Fruit fly (Drosophila melanogaster) whole organism, embryonic: Measurements from ENCODE around the gene arg.
A peak's percentile ranks its signal among the peaks of the same experiment; 100 is the strongest.

Experiments
- Atf6 ChIP-seq: fragments of 200-800 bp; sonication (Bioruptor generic); IDR thresholded peaks from 2 replicates; pipeline ENCODE4 v1.3.6; 2022; ENCODE audit warnings: missing biosample characterization, missing genetic modification characterization
- Awh ChIP-seq: fragments of 200-800 bp; sonication (Bioruptor generic); IDR thresholded peaks from 2 replicates; pipeline ENCODE4, ENCODE4 v1.3.6; 2022; ENCODE audit warnings: missing biosample characterization, missing genetic modification characterization
- CG1024 ChIP-seq: fragments of 200-800 bp; sonication (Bioruptor generic); IDR thresholded peaks from 2 replicates; pipeline ENCODE4 v1.3.6; 2022; ENCODE audit warnings: missing biosample characterization, missing genetic modification characterization
- CG10431 ChIP-seq: fragments of 200-800 bp; sonication (Bioruptor generic); optimal IDR thresholded peaks from 3 replicates; lab custom pipeline; 2018; ENCODE audit warnings: missing biosample characterization, mild to moderate bottlenecking, missing genetic modification characterization
- CG1233 ChIP-seq: fragments of 200-800 bp; sonication (Bioruptor generic); optimal IDR thresholded peaks from 4 replicates; lab custom pipeline; 2018; ENCODE audit warnings: missing biosample characterization, mild to moderate bottlenecking, missing genetic modification characterization
- CG14667 ChIP-seq: fragments of 200-800 bp; sonication (Bioruptor generic); IDR thresholded peaks from 2 replicates; pipeline ENCODE4 v1.3.6; 2022; ENCODE audit warnings: missing biosample characterization, missing genetic modification characterization
- CG2875 ChIP-seq: fragments of 200-800 bp; sonication (Bioruptor generic); optimal IDR thresholded peaks from 2 replicates; lab custom pipeline; 2017; ENCODE audit warnings: missing biosample characterization, mild to moderate bottlenecking, missing genetic modification characterization, missing genetic modification reagents
- CG30020 ChIP-seq: fragments of 200-800 bp; optimal IDR thresholded peaks from 2 replicates; lab custom pipeline; 2019; ENCODE audit warnings: missing biosample characterization, mild to moderate bottlenecking, missing genetic modification characterization, moderate library complexity
- CG30403 ChIP-seq: fragments of 200-800 bp; sonication (Bioruptor generic); optimal IDR thresholded peaks from 3 replicates; lab custom pipeline; 2016; ENCODE audit warnings: missing biosample characterization, missing genetic modification characterization
- CG3163 ChIP-seq: fragments of 200-800 bp; sonication (Bioruptor generic); optimal IDR thresholded peaks from 3 replicates; lab custom pipeline; 2016; ENCODE audit warnings: missing biosample characterization, missing genetic modification characterization
- CG3281 ChIP-seq: fragments of 200-800 bp; sonication (Bioruptor generic); optimal IDR thresholded peaks from 3 replicates; lab custom pipeline; 2017; ENCODE audit warnings: missing biosample characterization, mild to moderate bottlenecking, missing genetic modification characterization
- CG34376 ChIP-seq: fragments of 200-800 bp; sonication (Bioruptor generic); optimal IDR thresholded peaks from 2 replicates; lab custom pipeline; 2018; ENCODE audit warnings: missing biosample characterization, mild to moderate bottlenecking, missing genetic modification characterization
- CG7786 ChIP-seq: fragments of 200-800 bp; sonication (Bioruptor generic); optimal IDR thresholded peaks from 2 replicates; lab custom pipeline; 2016; ENCODE audit warnings: missing biosample characterization, missing genetic modification characterization
- CG7987 ChIP-seq: fragments of 200-800 bp; sonication (Bioruptor generic); optimal IDR thresholded peaks from 2 replicates; lab custom pipeline; 2018; ENCODE audit warnings: missing biosample characterization, mild to moderate bottlenecking, missing genetic modification characterization, moderate library complexity
- CG8478 ChIP-seq: fragments of >200 bp; optimal IDR thresholded peaks from 2 replicates; lab custom pipeline; 2018
- CG9932 ChIP-seq: fragments of 200-800 bp; sonication (Bioruptor generic); IDR thresholded peaks from 2 replicates; pipeline ENCODE4 v1.3.6; 2022; ENCODE audit warnings: missing biosample characterization, missing genetic modification characterization
- CHES-1-like ChIP-seq: fragments of 200-800 bp; sonication (Bioruptor generic); optimal IDR thresholded peaks from 2 replicates; lab custom pipeline; 2016; ENCODE audit warnings: missing biosample characterization, missing genetic modification characterization
- Camta ChIP-seq: fragments of 200-800 bp; sonication (Bioruptor generic); optimal IDR thresholded peaks from 2 replicates; lab custom pipeline; 2016; ENCODE audit warnings: missing biosample characterization, missing genetic modification characterization
- D19A ChIP-seq: fragments of 200-800 bp; optimal IDR thresholded peaks from 3 replicates; lab custom pipeline; 2019; ENCODE audit warnings: missing biosample characterization, mild to moderate bottlenecking, missing genetic modification characterization, moderate library complexity
- Lpt ChIP-seq: fragments of >200 bp; optimal IDR thresholded peaks from 2 replicates; lab custom pipeline; 2018; ENCODE audit warnings: missing biosample characterization, missing genetic modification characterization
- Med ChIP-seq: fragments of 200-800 bp; sonication (Bioruptor generic); peaks from one replicate; lab custom pipeline; 2016; ENCODE audit warnings: missing biosample characterization, missing genetic modification characterization, mild to moderate bottlenecking, inconsistent platforms, moderate library complexity
- Mes4 ChIP-seq: fragments of 200-800 bp; sonication (Bioruptor generic); optimal IDR thresholded peaks from 2 replicates; lab custom pipeline; 2016; ENCODE audit warnings: missing biosample characterization, missing genetic modification characterization
- NC2β ChIP-seq: fragments of 200-800 bp; sonication (Bioruptor generic); optimal IDR thresholded peaks from 2 replicates; lab custom pipeline; 2016; ENCODE audit warnings: missing biosample characterization, missing genetic modification characterization
- Side ChIP-seq: fragments of 200-800 bp; sonication (Bioruptor generic); optimal IDR thresholded peaks from 2 replicates; lab custom pipeline; 2016; ENCODE audit warnings: missing biosample characterization, missing genetic modification characterization
- Trl ChIP-seq, 3 experiments: fragments of >200 bp in 2 of 3; fragments of 200-800 bp in 1 of 3; sonication (Bioruptor generic) in 1 of 3; optimal IDR thresholded peaks; 2 replicates in 1 of 3; 3 replicates in 2 of 3; lab custom pipeline; 2016 to 2017; ENCODE audit warnings: missing biosample characterization in 1 of 3, missing genetic modification characterization in 1 of 3
- Vsx1 ChIP-seq: fragments of 200-800 bp; sonication (Bioruptor generic); optimal IDR thresholded peaks from 2 replicates; lab custom pipeline; 2017; ENCODE audit warnings: missing biosample characterization, mild to moderate bottlenecking, missing genetic modification characterization, missing genetic modification reagents
- Xbp1 ChIP-seq: fragments of 200-800 bp; sonication (Bioruptor generic); optimal IDR thresholded peaks from 3 replicates; lab custom pipeline; 2016; ENCODE audit warnings: missing biosample characterization, mild to moderate bottlenecking, missing genetic modification characterization
- ab ChIP-seq: fragments of 200-800 bp; sonication (Bioruptor generic); optimal IDR thresholded peaks from 2 replicates; lab custom pipeline; 2016; ENCODE audit warnings: missing biosample characterization, missing genetic modification characterization
- ash1 ChIP-seq: fragments of 200-800 bp; sonication (Bioruptor generic); optimal IDR thresholded peaks from 2 replicates; lab custom pipeline; 2018; ENCODE audit warnings: missing biosample characterization, mild to moderate bottlenecking, missing genetic modification characterization
- bigmax ChIP-seq: fragments of 200-800 bp; sonication (Bioruptor generic); optimal IDR thresholded peaks from 2 replicates; lab custom pipeline; 2018; ENCODE audit warnings: missing biosample characterization, mild to moderate bottlenecking, missing genetic modification characterization
- bowl ChIP-seq: fragments of 200-800 bp; sonication (Bioruptor generic); IDR thresholded peaks from 2 replicates; pipeline ENCODE4 v1.3.6; 2022; ENCODE audit warnings: missing biosample characterization, missing genetic modification characterization
- crol ChIP-seq: fragments of 200-800 bp; sonication (Bioruptor generic); IDR thresholded peaks from 2 replicates; pipeline ENCODE4 v1.3.6; 2022; ENCODE audit warnings: missing biosample characterization, missing genetic modification characterization
- cwo ChIP-seq: fragments of 200-800 bp; sonication (Bioruptor generic); optimal IDR thresholded peaks from 3 replicates; lab custom pipeline; 2017; ENCODE audit warnings: missing biosample characterization, missing genetic modification characterization, mild to moderate bottlenecking, moderate library complexity, missing genetic modification reagents
- dati ChIP-seq: fragments of 200-800 bp; sonication (Bioruptor generic); IDR thresholded peaks from 2 replicates; pipeline ENCODE4 v1.3.6; 2022; ENCODE audit warnings: missing biosample characterization, missing genetic modification characterization
- dysf ChIP-seq: fragments of 200-800 bp; sonication (Bioruptor generic); IDR thresholded peaks from 3 replicates; pipeline ENCODE4 v1.3.6; 2022; ENCODE audit warnings: missing biosample characterization, missing genetic modification characterization
- eyg ChIP-seq: fragments of 200-800 bp; sonication (Bioruptor generic); optimal IDR thresholded peaks from 3 replicates; lab custom pipeline; 2016; ENCODE audit warnings: missing biosample characterization, missing genetic modification characterization
- ftz-f1 ChIP-seq: fragments of 200-800 bp; sonication (Bioruptor generic); optimal IDR thresholded peaks from 2 replicates; lab custom pipeline; 2016; ENCODE audit warnings: missing biosample characterization, missing genetic modification characterization
- gem ChIP-seq: fragments of 200-800 bp; sonication (Bioruptor generic); optimal IDR thresholded peaks from 2 replicates; lab custom pipeline; 2019; ENCODE audit warnings: missing biosample characterization, mild to moderate bottlenecking, missing genetic modification characterization, moderate library complexity
- gsb-n ChIP-seq: fragments of 200-800 bp; sonication (Bioruptor generic); optimal IDR thresholded peaks from 3 replicates; lab custom pipeline; 2018; ENCODE audit warnings: missing biosample characterization, mild to moderate bottlenecking, missing genetic modification characterization
- ind ChIP-seq: fragments of 200-800 bp; sonication (Bioruptor generic); optimal IDR thresholded peaks from 3 replicates; lab custom pipeline; 2016; ENCODE audit warnings: missing biosample characterization, missing genetic modification characterization
- jumu ChIP-seq: fragments of 200-800 bp; sonication (Bioruptor generic); optimal IDR thresholded peaks from 3 replicates; lab custom pipeline; 2016; ENCODE audit warnings: missing biosample characterization, missing genetic modification characterization
- lbe ChIP-seq: fragments of 200-800 bp; sonication (Bioruptor generic); optimal IDR thresholded peaks from 2 replicates; lab custom pipeline; 2016; ENCODE audit warnings: missing biosample characterization, mild to moderate bottlenecking, missing genetic modification characterization
- nmo ChIP-seq: fragments of 200-800 bp; sonication (Bioruptor generic); optimal IDR thresholded peaks from 2 replicates; lab custom pipeline; 2018; ENCODE audit warnings: missing biosample characterization, mild to moderate bottlenecking, missing genetic modification characterization, moderate library complexity
- otp ChIP-seq: fragments of 200-800 bp; sonication (Bioruptor generic); IDR thresholded peaks from 3 replicates; pipeline ENCODE4, ENCODE4 v1.3.6; 2022; ENCODE audit warnings: missing biosample characterization, missing genetic modification characterization
- repo ChIP-seq: fragments of 200-800 bp; sonication (Bioruptor generic); optimal IDR thresholded peaks from 2 replicates; lab custom pipeline; 2016; ENCODE audit warnings: missing biosample characterization, missing genetic modification characterization
- sima ChIP-seq: fragments of 200-800 bp; sonication (Bioruptor generic); optimal IDR thresholded peaks from 2 replicates; lab custom pipeline; 2016; ENCODE audit warnings: missing biosample characterization, missing genetic modification characterization
- slp2 ChIP-seq: fragments of 200-800 bp; sonication (Bioruptor generic); optimal IDR thresholded peaks from 2 replicates; lab custom pipeline; 2016; ENCODE audit warnings: missing biosample characterization, missing genetic modification characterization
- sug ChIP-seq: fragments of 200-800 bp; optimal IDR thresholded peaks from 2 replicates; lab custom pipeline; 2019; ENCODE audit warnings: missing biosample characterization, mild to moderate bottlenecking, missing genetic modification characterization, moderate library complexity
- tgo ChIP-seq: fragments of 200-800 bp; sonication (Bioruptor generic); IDR thresholded peaks from 3 replicates; pipeline ENCODE4 v1.3.6; 2022; ENCODE audit warnings: missing biosample characterization, missing genetic modification characterization
- unpg ChIP-seq: fragments of 200-800 bp; sonication (Bioruptor generic); optimal IDR thresholded peaks from 3 replicates; lab custom pipeline; 2018; ENCODE audit warnings: missing biosample characterization, mild to moderate bottlenecking, missing genetic modification characterization, moderate library complexity
- zen ChIP-seq: fragments of 200-800 bp; sonication (Bioruptor generic); optimal IDR thresholded peaks from 3 replicates; lab custom pipeline; 2018; ENCODE audit warnings: missing biosample characterization, mild to moderate bottlenecking, missing genetic modification characterization, moderate library complexity

arg gene

dm6 chrX:499589-500041 is 9.6 kb upstream of the arg start (continued):
- peak; percentile 89 for TF ChIP-seq Atf6 (GFP tag; lab: Robert Waterston, UW)
- TF ChIP-seq repo = peak; percentile 79
- TF ChIP-seq CG3163 (GFP tag; lab: Kevin White, UChicago) = peak; percentile 63
- peak; percentile 25 for TF ChIP-seq bigmax (GFP tag; lab: Kevin White, UChicago)
- TF ChIP-seq NC2β (GFP tag; lab: Kevin White, UChicago) = peak; percentile 59
- peak; percentile 35; the same call in 1 of the 2 replicates for TF ChIP-seq bowl (GFP tag; lab: Robert Waterston, UW)
- no peak for TF ChIP-seq CG8478 (lab: Kevin White, UChicago)
- TF ChIP-seq unpg (GFP tag; lab: Kevin White, UChicago) = peak; percentile 80
- TF ChIP-seq CHES-1-like (GFP tag; lab: Kevin White, UChicago) = peak; percentile 81

dm6 chrX:510528-510927 is 1.3 kb downstream of the arg start:
- no peak for TF ChIP-seq zen (tag; lab: Kevin White, UChicago)
- no peak for TF ChIP-seq otp
- TF ChIP-seq eyg (GFP tag; lab: Kevin White, UChicago) = no peak
- TF ChIP-seq Awh (GFP tag; lab: Robert Waterston, UW) = no peak
- TF ChIP-seq lbe = peak; percentile 8
- TF ChIP-seq CG10431 (GFP tag; lab: Kevin White, UChicago) = no peak
- TF ChIP-seq gsb-n (tag; lab: Kevin White, UChicago) = no peak
- TF ChIP-seq tgo (GFP tag; lab: Robert Waterston, UW) = no peak
- TF ChIP-seq CG2875 (GFP tag; lab: Kevin White, UChicago) = no peak
- no peak for TF ChIP-seq Camta (GFP tag; lab: Kevin White, UChicago)
- TF ChIP-seq sima = no peak
- peak; percentile 68 for TF ChIP-seq sug (tag; lab: Kevin White, UChicago)
- no peak for TF ChIP-seq Lpt
- no peak for TF ChIP-seq CG3281 (GFP tag; lab: Kevin White, UChicago)
- TF ChIP-seq ab (GFP tag; lab: Kevin White, UChicago) = no peak
- TF ChIP-seq crol (GFP tag; lab: Robert Waterston, UW) = no peak
- no peak for TF ChIP-seq CG14667 (GFP tag; lab: Robert Waterston, UW)
- TF ChIP-seq CG7987 (GFP tag; lab: Kevin White, UChicago) = no peak
- peak; percentile 17 for TF ChIP-seq CG34376 (GFP tag; lab: Kevin White, UChicago)

- no peak for TF ChIP-seq CG30020 (tag; lab: Kevin White, UChicago)
- peak; percentile 5 for TF ChIP-seq ind (GFP tag; lab: Kevin White, UChicago)
- no peak for TF ChIP-seq CG1233 (GFP tag; lab: Kevin White, UChicago)
- no peak for TF ChIP-seq ftz-f1
- TF ChIP-seq cwo (GFP tag; lab: Kevin White, UChicago) = no peak
- TF ChIP-seq Vsx1 = no peak
- TF ChIP-seq Xbp1 (GFP tag; lab: Kevin White, UChicago) = peak; percentile 6
- TF ChIP-seq D19A (tag; lab: Kevin White, UChicago) = peak; percentile 6
- TF ChIP-seq ash1 (GFP tag; lab: Kevin White, UChicago) = no peak
- TF ChIP-seq CG1024 = no peak
- no peak for TF ChIP-seq jumu (GFP tag; lab: Kevin White, UChicago)
- no peak for TF ChIP-seq CG7786 (GFP tag; lab: Kevin White, UChicago)
- TF ChIP-seq dysf (GFP tag; lab: Robert Waterston, UW) = no peak
- no peak for TF ChIP-seq Mes4 (GFP tag; lab: Kevin White, UChicago)
- no peak for TF ChIP-seq unpg (GFP tag; lab: Kevin White, UChicago)
- TF ChIP-seq Trl (optimal IDR thresholded peaks at IDR 0.05; lab: Kevin White, UChicago) = no peak
- no peak for TF ChIP-seq Trl (GFP tag; optimal IDR thresholded peaks at IDR 0.05; lab: Kevin White, UChicago)
- no peak for TF ChIP-seq nmo (GFP tag; lab: Kevin White, UChicago)
- peak; percentile 48 for TF ChIP-seq Med
- peak; percentile 6 for TF ChIP-seq Side (GFP tag; lab: Kevin White, UChicago)
- TF ChIP-seq CG30403 (GFP tag; lab: Kevin White, UChicago) = no peak
- no peak for TF ChIP-seq CG9932
- TF ChIP-seq dati (GFP tag; lab: Robert Waterston, UW) = no peak
- no peak for TF ChIP-seq slp2 (GFP tag; lab: Kevin White, UChicago)
- TF ChIP-seq gem = peak; percentile 25
Observed at dm6 chrX:512527-512926, 3.3 kb downstream of the arg start.
